Worm (Caenorhabditis elegans) whole organism, mixed stage, embryonic: ENCODE measurements around the gene F46C5.1.

Source experiments
- M03D4.4 ChIP-seq: sonication (generic microtip); optimal IDR thresholded peaks from 2 replicates; lab custom pipeline; 2017; ENCODE audit warnings: mild to moderate bottlenecking, missing genetic modification characterization, missing compliant biosample characterization
- bed-3 ChIP-seq: fragments of 200-800 bp; sonication (Bioruptor generic); optimal IDR thresholded peaks from 3 replicates; lab custom pipeline; 2018; ENCODE audit warnings: mild to moderate bottlenecking, missing genetic modification characterization, moderate library complexity, missing compliant biosample characterization
- blmp-1 ChIP-seq: fragments of 150-350 bp; optimal IDR thresholded peaks from 2 replicates; lab custom pipeline; 2014; ENCODE audit warnings: missing biosample characterization, missing genetic modification characterization
- ceh-39 ChIP-seq: fragments of 150-350 bp; optimal IDR thresholded peaks from 2 replicates; lab custom pipeline; 2014; ENCODE audit warnings: missing biosample characterization, missing genetic modification characterization
- ceh-43 ChIP-seq: fragments of 200-800 bp; sonication (Bioruptor generic); optimal IDR thresholded peaks from 2 replicates; lab custom pipeline; 2018; ENCODE audit warnings: mild to moderate bottlenecking, missing genetic modification characterization, moderate library complexity, missing compliant biosample characterization
- ces-1 ChIP-seq: fragments of 150-350 bp; optimal IDR thresholded peaks from 2 replicates; lab custom pipeline; 2014; ENCODE audit warnings: missing biosample characterization, missing genetic modification reagents, missing genetic modification characterization
- cnd-1 ChIP-seq: fragments of 200-800 bp; sonication (Bioruptor generic); optimal IDR thresholded peaks from 2 replicates; lab custom pipeline; 2018; ENCODE audit warnings: mild to moderate bottlenecking, missing genetic modification characterization, missing compliant biosample characterization
- drap-1 ChIP-seq: fragments of 200-800 bp; sonication (Bioruptor generic); optimal IDR thresholded peaks from 3 replicates; lab custom pipeline; 2018; ENCODE audit warnings: mild to moderate bottlenecking, missing genetic modification characterization, missing compliant biosample characterization
- elt-1 ChIP-seq: sonication (generic microtip); optimal IDR thresholded peaks from 2 replicates; lab custom pipeline; 2017; ENCODE audit warnings: missing genetic modification characterization, mild to moderate bottlenecking, missing compliant biosample characterization, antibody characterized with exemption, moderate library complexity, borderline replicate concordance; ENCODE audit not compliant: insufficient read depth
- elt-3 ChIP-seq: fragments of 150-350 bp; optimal IDR thresholded peaks from 2 replicates; lab custom pipeline; 2014; ENCODE audit warnings: missing biosample characterization, missing genetic modification characterization
- flh-1 ChIP-seq: fragments of 200-800 bp; sonication (Bioruptor generic); optimal IDR thresholded peaks from 2 replicates; lab custom pipeline; 2018; ENCODE audit warnings: mild to moderate bottlenecking, missing genetic modification characterization, moderate library complexity, missing compliant biosample characterization
- ham-2 ChIP-seq: fragments of 200-800 bp; sonication (Bioruptor generic); optimal IDR thresholded peaks from 2 replicates; lab custom pipeline; 2018; ENCODE audit warnings: mild to moderate bottlenecking, missing genetic modification characterization, missing compliant biosample characterization
- hlh-1 ChIP-seq: fragments of 150-350 bp; optimal IDR thresholded peaks from 2 replicates; lab custom pipeline; 2014; ENCODE audit warnings: missing biosample characterization, missing genetic modification reagents, missing genetic modification characterization
- lin-13 ChIP-seq: fragments of 150-350 bp; optimal IDR thresholded peaks from 2 replicates; lab custom pipeline; 2014; ENCODE audit warnings: missing biosample characterization, missing genetic modification characterization
- lin-32 ChIP-seq: fragments of 200-800 bp; sonication (Bioruptor generic); optimal IDR thresholded peaks from 2 replicates; lab custom pipeline; 2018; ENCODE audit warnings: mild to moderate bottlenecking, missing genetic modification characterization, missing compliant biosample characterization
- lsy-2 ChIP-seq: fragments of 150-350 bp; optimal IDR thresholded peaks from 2 replicates; lab custom pipeline; 2014; ENCODE audit warnings: missing biosample characterization, missing genetic modification characterization
- mab-5 ChIP-seq: fragments of 150-350 bp; optimal IDR thresholded peaks from 2 replicates; lab custom pipeline; 2014; ENCODE audit warnings: missing biosample characterization, missing genetic modification characterization
- mep-1 ChIP-seq: fragments of 150-350 bp; optimal IDR thresholded peaks from 2 replicates; lab custom pipeline; 2017; ENCODE audit warnings: missing biosample characterization, missing genetic modification reagents, missing genetic modification characterization, inconsistent platforms
- mls-2 ChIP-seq: sonication (generic microtip); optimal IDR thresholded peaks from 2 replicates; lab custom pipeline; 2016; ENCODE audit warnings: mild to moderate bottlenecking, missing genetic modification characterization, moderate library complexity, missing compliant biosample characterization
- nhr-12 ChIP-seq: fragments of 150-350 bp; optimal IDR thresholded peaks from 2 replicates; lab custom pipeline; 2014; ENCODE audit warnings: missing biosample characterization, missing genetic modification characterization
- nhr-2 ChIP-seq: fragments of 150-350 bp; optimal IDR thresholded peaks from 2 replicates; lab custom pipeline; 2014; ENCODE audit warnings: missing biosample characterization, missing genetic modification characterization
- nhr-237 ChIP-seq: fragments of 150-350 bp; optimal IDR thresholded peaks from 2 replicates; lab custom pipeline; 2014; ENCODE audit warnings: missing biosample characterization, missing genetic modification characterization
- nhr-28 ChIP-seq: fragments of 150-350 bp; optimal IDR thresholded peaks from 2 replicates; lab custom pipeline; 2014; ENCODE audit warnings: missing biosample characterization, missing genetic modification characterization
- nhr-76 ChIP-seq: sonication (generic microtip); optimal IDR thresholded peaks from 2 replicates; lab custom pipeline; 2017; ENCODE audit warnings: missing biosample characterization, missing genetic modification characterization
- sem-2 ChIP-seq: fragments of 200-800 bp; sonication (Bioruptor generic); optimal IDR thresholded peaks from 2 replicates; lab custom pipeline; 2018; ENCODE audit warnings: mild to moderate bottlenecking, missing genetic modification characterization, missing compliant biosample characterization
- snpc-4 ChIP-seq: fragments of 150-350 bp; optimal IDR thresholded peaks from 2 replicates; lab custom pipeline; 2014; ENCODE audit warnings: missing biosample characterization, missing genetic modification characterization
- sptf-1 ChIP-seq: sonication (generic microtip); optimal IDR thresholded peaks from 2 replicates; lab custom pipeline; 2017; ENCODE audit warnings: mild to moderate bottlenecking, missing genetic modification characterization, moderate library complexity, missing compliant biosample characterization
- tbx-8 ChIP-seq: fragments of 200-800 bp; sonication (Bioruptor generic); optimal IDR thresholded peaks from 2 replicates; lab custom pipeline; 2018; ENCODE audit warnings: mild to moderate bottlenecking, missing genetic modification characterization, moderate library complexity, missing compliant biosample characterization
- unc-120 ChIP-seq: sonication (generic microtip); optimal IDR thresholded peaks from 2 replicates; lab custom pipeline; 2017; ENCODE audit warnings: missing genetic modification characterization, missing compliant biosample characterization; ENCODE audit not compliant: poor library complexity, severe bottlenecking
- unc-62 ChIP-seq: fragments of 150-350 bp; optimal IDR thresholded peaks from 2 replicates; lab custom pipeline; 2014; ENCODE audit warnings: missing biosample characterization, missing genetic modification reagents, missing genetic modification characterization
- zip-8 ChIP-seq: fragments of 150-350 bp; optimal IDR thresholded peaks from 2 replicates; lab custom pipeline; 2014; ENCODE audit warnings: missing biosample characterization, missing genetic modification characterization
- ztf-11 ChIP-seq: fragments of 150-350 bp; optimal IDR thresholded peaks from 2 replicates; lab custom pipeline; 2014; ENCODE audit warnings: missing biosample characterization, missing genetic modification characterization

The F46C5.1 gene

DNA sequence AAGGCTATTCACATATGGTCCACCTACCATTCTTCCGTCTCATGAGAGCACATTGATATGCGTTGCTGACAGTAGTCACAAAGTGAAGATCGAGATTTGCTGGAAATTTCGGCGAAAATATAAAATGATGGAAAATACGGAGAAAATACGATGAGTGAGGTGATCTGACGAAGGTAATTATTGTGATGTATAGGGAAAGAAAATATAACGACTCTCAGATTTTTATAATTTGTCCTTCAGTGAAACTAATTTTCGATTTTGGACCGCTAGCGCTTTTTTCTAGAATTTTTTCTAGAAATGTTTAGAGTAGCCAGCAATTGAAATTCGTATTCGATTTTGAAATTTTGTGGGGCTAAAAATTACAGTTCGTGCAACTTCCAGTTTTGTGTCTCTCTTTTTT lies 8.2 kb upstream of the F46C5.1 start, which contains the start of gene F46C5.2:
F46C5.2 (minus strand) TSS at position 101 of the 400 bp plus-strand sequence.
- no peak for TF ChIP-seq lsy-2
- no peak for TF ChIP-seq lin-32 (GFP tag; lab: Kevin White, UChicago)
- TF ChIP-seq lin-13, result no peak
- no peak for TF ChIP-seq ztf-11 (tag; lab: Kevin White, UChicago)
- TF ChIP-seq bed-3, result no peak
- TF ChIP-seq sem-2 (GFP tag; lab: Kevin White, UChicago), result no peak
- no peak for TF ChIP-seq mep-1 (tag; lab: Kevin White, UChicago)
- no peak for TF ChIP-seq nhr-237 (tag; lab: Kevin White, UChicago)
- no peak for TF ChIP-seq ceh-39 (tag; lab: Kevin White, UChicago)

- TF ChIP-seq nhr-2 (tag; lab: Kevin White, UChicago) (no peak), nhr-76 (no peak), sem-2 (GFP tag; lab: Kevin White, UChicago) (no peak), sptf-1 (tag; lab: Kevin White, UChicago) (no peak), ceh-39 (tag; lab: Kevin White, UChicago) (no peak), ztf-11 (tag; lab: Kevin White, UChicago) (no peak), snpc-4 (tag; lab: Kevin White, UChicago) (no peak), ces-1 (GFP tag; lab: Kevin White, UChicago) (no peak), M03D4.4 (tag; lab: Kevin White, UChicago) (no peak), elt-3 (tag; lab: Kevin White, UChicago) (no peak), lin-32 (GFP tag; lab: Kevin White, UChicago) (no peak), unc-62 (no peak), unc-120 (tag; lab: Kevin White, UChicago) (no peak), nhr-12 (tag; lab: Kevin White, UChicago) (no peak), lsy-2 (no peak)
These were observed 4.8 kb upstream of the F46C5.1 start, which contains the start of gene nas-25 for ce11 chrII:8825769-8826168. nas-25 (plus strand) TSS chrII:8826069.

ce11 chrII:8822711-8823110 lies 1.7 kb upstream of the F46C5.1 start:
- no peak for TF ChIP-seq drap-1 (GFP tag; lab: Kevin White, UChicago)
- no peak for TF ChIP-seq snpc-4 (tag; lab: Kevin White, UChicago)
- TF ChIP-seq tbx-8 (GFP tag; lab: Kevin White, UChicago), result no peak
- no peak for TF ChIP-seq blmp-1 (tag; lab: Kevin White, UChicago)
- TF ChIP-seq hlh-1 (tag; lab: Kevin White, UChicago), result no peak
- TF ChIP-seq unc-62, result no peak
- TF ChIP-seq nhr-2 (tag; lab: Kevin White, UChicago), result no peak
- TF ChIP-seq lin-32 (GFP tag; lab: Kevin White, UChicago), result no peak
- no peak for TF ChIP-seq ceh-43 (GFP tag; lab: Kevin White, UChicago)
- no peak for TF ChIP-seq mls-2
- TF ChIP-seq elt-1, result no peak
- no peak for TF ChIP-seq cnd-1 (tag; lab: Kevin White, UChicago)
- no peak for TF ChIP-seq flh-1 (GFP tag; lab: Kevin White, UChicago)
- no peak for TF ChIP-seq nhr-28 (tag; lab: Kevin White, UChicago)
- TF ChIP-seq mab-5 (tag; lab: Kevin White, UChicago), result no peak
- no peak for TF ChIP-seq nhr-237 (tag; lab: Kevin White, UChicago)

DNA sequence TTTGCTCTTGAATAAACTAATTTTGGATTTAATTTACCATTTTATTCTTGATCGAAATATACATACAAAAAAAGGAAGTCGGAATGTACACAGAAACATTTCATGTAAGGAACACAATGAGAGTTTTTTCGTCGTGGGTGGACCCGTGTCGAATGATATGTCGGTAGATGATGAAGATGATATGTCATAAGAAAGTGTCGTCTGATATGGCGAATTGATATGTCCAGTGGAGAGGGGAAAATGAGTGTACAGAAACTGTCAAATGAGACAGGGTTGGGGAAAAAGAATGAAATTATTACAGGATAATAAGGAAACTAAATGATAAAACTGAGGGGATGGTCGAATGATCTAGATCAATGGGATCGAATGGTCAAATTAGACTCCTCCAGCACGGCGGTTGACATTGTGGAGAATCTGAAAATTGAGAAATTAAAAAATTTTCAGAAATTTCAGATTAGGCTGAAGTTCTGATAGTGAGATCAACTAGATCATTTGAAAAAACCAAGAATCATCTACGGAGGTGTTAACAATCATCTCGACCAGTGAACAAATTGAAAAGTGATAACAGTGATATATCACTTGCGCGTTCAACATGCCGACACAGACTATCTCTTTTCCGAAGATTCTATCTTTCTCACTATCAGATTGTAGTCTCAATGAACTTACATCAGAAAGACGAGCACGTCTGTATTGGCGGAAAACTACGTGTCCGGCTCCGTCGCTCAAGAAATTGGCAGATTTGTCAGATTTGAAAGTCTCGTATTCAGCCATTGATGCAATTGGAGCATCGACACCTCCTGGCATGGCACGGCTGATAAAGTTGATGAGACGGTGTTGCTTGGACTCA lies 641 bp downstream of the F46C5.1 start:
- TF ChIP-seq zip-8 (no peak), ces-1 (GFP tag; lab: Kevin White, UChicago) (no peak), ham-2 (GFP tag; lab: Kevin White, UChicago) (no peak), unc-120 (tag; lab: Kevin White, UChicago) (no peak), mls-2 (no peak), flh-1 (GFP tag; lab: Kevin White, UChicago) (no peak), sem-2 (GFP tag; lab: Kevin White, UChicago) (no peak), blmp-1 (tag; lab: Kevin White, UChicago) (no peak), bed-3 (no peak), ceh-43 (GFP tag; lab: Kevin White, UChicago) (no peak)
